Fruit fly (Drosophila melanogaster) whole organism, prepupa: Measurements from ENCODE around the gene CG34247.

ENCODE experiments used
- CG10631 ChIP-seq: fragments of 200-800 bp; sonication (Bioruptor generic); optimal IDR thresholded peaks from 2 replicates; lab custom pipeline; 2016; ENCODE audit warnings: missing biosample characterization, missing genetic modification characterization
- CG10669 ChIP-seq: fragments of 200-800 bp; sonication (Bioruptor generic); optimal IDR thresholded peaks from 3 replicates; lab custom pipeline; 2018; ENCODE audit warnings: missing biosample characterization, mild to moderate bottlenecking, missing genetic modification characterization, moderate library complexity
- CG11294 ChIP-seq: fragments of 200-800 bp; sonication (Bioruptor generic); IDR thresholded peaks from 2 replicates; pipeline ENCODE4 v1.3.6; 2022; ENCODE audit warnings: missing biosample characterization, missing genetic modification characterization
- CG11762 ChIP-seq: fragments of 200-800 bp; sonication (Bioruptor generic); optimal IDR thresholded peaks from 3 replicates; lab custom pipeline; 2016; ENCODE audit warnings: missing biosample characterization, missing genetic modification characterization; ENCODE audit not compliant: insufficient read depth
- CG11902 ChIP-seq: fragments of 200-800 bp; sonication (Bioruptor generic); optimal IDR thresholded peaks from 3 replicates; lab custom pipeline; 2016; ENCODE audit warnings: missing biosample characterization, missing genetic modification characterization
- CG1621 ChIP-seq: fragments of 200-800 bp; sonication (Bioruptor generic); optimal IDR thresholded peaks from 3 replicates; lab custom pipeline; 2018; ENCODE audit warnings: missing biosample characterization, mild to moderate bottlenecking, missing genetic modification characterization
- CG16779 ChIP-seq: fragments of 200-800 bp; sonication (Bioruptor generic); optimal IDR thresholded peaks from 3 replicates; lab custom pipeline; 2017; ENCODE audit warnings: missing biosample characterization, mild to moderate bottlenecking, missing genetic modification characterization
- CG3032 ChIP-seq: fragments of 200-800 bp; optimal IDR thresholded peaks from 2 replicates; lab custom pipeline; 2019; ENCODE audit warnings: missing biosample characterization, mild to moderate bottlenecking, missing genetic modification characterization, moderate library complexity
- CG31627 ChIP-seq: fragments of 200-800 bp; sonication (Bioruptor generic); optimal IDR thresholded peaks from 3 replicates; lab custom pipeline; 2016; ENCODE audit warnings: missing biosample characterization, missing genetic modification characterization
- CG32006 ChIP-seq: fragments of 200-800 bp; sonication (Bioruptor generic); optimal IDR thresholded peaks from 3 replicates; lab custom pipeline; 2017; ENCODE audit warnings: missing biosample characterization, mild to moderate bottlenecking, missing genetic modification characterization
- CG34406 ChIP-seq: fragments of 200-800 bp; sonication (Bioruptor generic); optimal IDR thresholded peaks from 3 replicates; lab custom pipeline; 2016; ENCODE audit warnings: missing biosample characterization, missing genetic modification characterization
- CG3919 ChIP-seq: fragments of 200-800 bp; sonication (Bioruptor generic); optimal IDR thresholded peaks from 3 replicates; lab custom pipeline; 2016; ENCODE audit warnings: missing biosample characterization, missing genetic modification characterization
- CG4318 ChIP-seq: fragments of 200-800 bp; sonication (Bioruptor generic); optimal IDR thresholded peaks from 3 replicates; lab custom pipeline; 2017; ENCODE audit warnings: missing biosample characterization, mild to moderate bottlenecking, missing genetic modification characterization
- CG6163 ChIP-seq: fragments of 200-800 bp; sonication (Bioruptor generic); IDR thresholded peaks from 3 replicates; pipeline ENCODE4 v1.3.6; 2022; ENCODE audit warnings: missing biosample characterization, missing genetic modification characterization
- CG6276 ChIP-seq: fragments of 200-800 bp; sonication (Bioruptor generic); optimal IDR thresholded peaks from 2 replicates; lab custom pipeline; 2017; ENCODE audit warnings: missing biosample characterization, mild to moderate bottlenecking, missing genetic modification characterization
- CG6792 ChIP-seq: fragments of 200-800 bp; sonication (Bioruptor generic); optimal IDR thresholded peaks from 3 replicates; lab custom pipeline; 2016; ENCODE audit warnings: missing biosample characterization, missing genetic modification characterization
- CG6808 ChIP-seq: fragments of 200-800 bp; sonication (Bioruptor generic); optimal IDR thresholded peaks from 3 replicates; lab custom pipeline; 2017; ENCODE audit warnings: missing biosample characterization, missing genetic modification characterization, mild to moderate bottlenecking, moderate library complexity, missing genetic modification reagents
- CG6854 ChIP-seq: fragments of 200-800 bp; sonication (Bioruptor generic); optimal IDR thresholded peaks from 2 replicates; lab custom pipeline; 2017; ENCODE audit warnings: missing biosample characterization, mild to moderate bottlenecking, missing genetic modification characterization
- CG8119 ChIP-seq: fragments of 200-800 bp; sonication (Bioruptor generic); IDR thresholded peaks from 3 replicates; pipeline ENCODE4 v1.3.6; 2022; ENCODE audit warnings: missing biosample characterization, missing genetic modification characterization
- CG8319 ChIP-seq: fragments of 200-800 bp; sonication (Bioruptor generic); optimal IDR thresholded peaks from 3 replicates; lab custom pipeline; 2016; ENCODE audit warnings: missing biosample characterization, missing genetic modification characterization
- CG8632 ChIP-seq: fragments of 200-800 bp; sonication (Bioruptor generic); optimal IDR thresholded peaks from 3 replicates; lab custom pipeline; 2016; ENCODE audit warnings: missing biosample characterization, missing genetic modification characterization
- Eip75B ChIP-seq: fragments of 200-800 bp; sonication (Bioruptor generic); optimal IDR thresholded peaks from 3 replicates; lab custom pipeline; 2016; ENCODE audit warnings: missing biosample characterization, missing genetic modification characterization
- Eip78C ChIP-seq: fragments of 200-800 bp; sonication (Bioruptor generic); peaks from one replicate; lab custom pipeline; 2016; ENCODE audit warnings: missing biosample characterization, missing genetic modification characterization
- Eip93F ChIP-seq: fragments of 200-800 bp; sonication (Bioruptor generic); optimal IDR thresholded peaks from 2 replicates; lab custom pipeline; 2016; ENCODE audit warnings: missing biosample characterization, mild to moderate bottlenecking, missing genetic modification characterization
- Ets21C ChIP-seq: fragments of 200-800 bp; sonication (Bioruptor generic); optimal IDR thresholded peaks from 3 replicates; lab custom pipeline; 2016; ENCODE audit warnings: missing biosample characterization, missing genetic modification characterization
- Hr39 ChIP-seq: fragments of 200-800 bp; sonication (Bioruptor generic); optimal IDR thresholded peaks from 2 replicates; lab custom pipeline; 2016; ENCODE audit warnings: missing biosample characterization, missing genetic modification characterization
- Hr4 ChIP-seq: fragments of 200-800 bp; sonication (Bioruptor generic); optimal IDR thresholded peaks from 3 replicates; lab custom pipeline; 2016; ENCODE audit warnings: missing biosample characterization, missing genetic modification characterization
- Lpt ChIP-seq: fragments of 200-800 bp; sonication (Bioruptor generic); optimal IDR thresholded peaks from 3 replicates; lab custom pipeline; 2016; ENCODE audit warnings: missing biosample characterization, missing genetic modification characterization
- OdsH ChIP-seq: fragments of 200-800 bp; sonication (Bioruptor generic); optimal IDR thresholded peaks from 3 replicates; lab custom pipeline; 2016; ENCODE audit warnings: missing biosample characterization, missing genetic modification characterization
- Sox102F ChIP-seq: fragments of 200-800 bp; sonication (Bioruptor generic); optimal IDR thresholded peaks from 2 replicates; lab custom pipeline; 2016; ENCODE audit warnings: missing biosample characterization, mild to moderate bottlenecking, missing genetic modification characterization
- Sox14 ChIP-seq: fragments of 200-800 bp; sonication (Bioruptor generic); optimal IDR thresholded peaks from 3 replicates; lab custom pipeline; 2016; ENCODE audit warnings: missing biosample characterization, missing genetic modification characterization
- Sox15 ChIP-seq: fragments of 200-800 bp; sonication (Bioruptor generic); optimal IDR thresholded peaks from 3 replicates; lab custom pipeline; 2016; ENCODE audit warnings: missing biosample characterization, missing genetic modification characterization
- achi ChIP-seq: fragments of 200-800 bp; sonication (Bioruptor generic); optimal IDR thresholded peaks from 3 replicates; lab custom pipeline; 2016; ENCODE audit warnings: missing biosample characterization, missing genetic modification characterization
- acj6 ChIP-seq: fragments of 200-800 bp; sonication (Bioruptor generic); optimal IDR thresholded peaks from 3 replicates; lab custom pipeline; 2016; ENCODE audit warnings: missing biosample characterization, missing genetic modification characterization
- cyc ChIP-seq: fragments of 200-800 bp; sonication (Bioruptor generic); optimal IDR thresholded peaks from 3 replicates; lab custom pipeline; 2016; ENCODE audit warnings: missing biosample characterization, missing genetic modification characterization
- dac ChIP-seq: fragments of 200-800 bp; sonication (Bioruptor generic); optimal IDR thresholded peaks from 2 replicates; lab custom pipeline; 2017; ENCODE audit warnings: missing biosample characterization, mild to moderate bottlenecking, missing genetic modification characterization
- dsx ChIP-seq: fragments of 200-800 bp; optimal IDR thresholded peaks from 3 replicates; lab custom pipeline; 2019; ENCODE audit warnings: missing biosample characterization, mild to moderate bottlenecking, missing genetic modification characterization, moderate library complexity; ENCODE audit not compliant: poor library complexity, severe bottlenecking
- eg ChIP-seq: fragments of 200-800 bp; sonication (Bioruptor generic); IDR thresholded peaks from 3 replicates; pipeline ENCODE4 v1.3.6; 2022; ENCODE audit warnings: missing biosample characterization, missing genetic modification characterization
- fd59A ChIP-seq: fragments of 200-800 bp; sonication (Bioruptor generic); optimal IDR thresholded peaks from 2 replicates; lab custom pipeline; 2017; ENCODE audit warnings: missing biosample characterization, mild to moderate bottlenecking, missing genetic modification characterization, missing genetic modification reagents
- fd85E ChIP-seq: fragments of 200-800 bp; sonication (Bioruptor generic); optimal IDR thresholded peaks from 3 replicates; lab custom pipeline; 2016; ENCODE audit warnings: missing biosample characterization, missing genetic modification characterization
- fkh ChIP-seq: fragments of 200-800 bp; sonication (Bioruptor generic); optimal IDR thresholded peaks from 3 replicates; lab custom pipeline; 2017; ENCODE audit warnings: missing biosample characterization, mild to moderate bottlenecking, missing genetic modification characterization, moderate library complexity
- lz ChIP-seq: fragments of 200-800 bp; sonication (Bioruptor generic); optimal IDR thresholded peaks from 3 replicates; lab custom pipeline; 2016; ENCODE audit warnings: missing biosample characterization, missing genetic modification characterization
- net ChIP-seq: fragments of 200-800 bp; sonication (Bioruptor generic); optimal IDR thresholded peaks from 3 replicates; lab custom pipeline; 2016; ENCODE audit warnings: missing biosample characterization, missing genetic modification characterization
- pdm3 ChIP-seq: fragments of 200-800 bp; sonication (Bioruptor generic); optimal IDR thresholded peaks from 3 replicates; lab custom pipeline; 2016; ENCODE audit warnings: missing biosample characterization, missing genetic modification characterization
- salr ChIP-seq, 2 experiments: fragments of 200-800 bp; sonication (Bioruptor generic); optimal IDR thresholded peaks; 3 replicates each; lab custom pipeline; 2016 to 2018; ENCODE audit warnings: missing biosample characterization in 2 of 2, missing genetic modification characterization in 2 of 2, mild to moderate bottlenecking in 1 of 2
- spab ChIP-seq: fragments of 200-800 bp; sonication (Bioruptor generic); optimal IDR thresholded peaks from 2 replicates; lab custom pipeline; 2017; ENCODE audit warnings: missing biosample characterization, mild to moderate bottlenecking, missing genetic modification characterization, missing genetic modification reagents
- ss ChIP-seq, 2 experiments: fragments of 200-800 bp; sonication (Bioruptor generic); optimal IDR thresholded peaks; 2 replicates in 1 of 2; 3 replicates in 1 of 2; lab custom pipeline; 2017 to 2018; ENCODE audit warnings: mild to moderate bottlenecking in 2 of 2, missing biosample characterization in 2 of 2, missing genetic modification characterization in 2 of 2, moderate library complexity in 1 of 2
- svp ChIP-seq: fragments of 200-800 bp; sonication (Bioruptor generic); peaks from one replicate; lab custom pipeline; 2016; ENCODE audit warnings: missing biosample characterization, missing genetic modification characterization
- topi ChIP-seq: fragments of 200-800 bp; sonication (Bioruptor generic); optimal IDR thresholded peaks from 3 replicates; lab custom pipeline; 2016; ENCODE audit warnings: missing biosample characterization, missing genetic modification characterization
- vri ChIP-seq: fragments of 200-800 bp; sonication (Bioruptor generic); optimal IDR thresholded peaks from 3 replicates; lab custom pipeline; 2016; ENCODE audit warnings: missing biosample characterization, mild to moderate bottlenecking, missing genetic modification characterization

CG34247 gene

dm6 chr3L:16261505-16261904, at the start of gene CG34247:
Gene CG34247, minus strand, starts transcription at chr3L:16261605.
- no peak for TF ChIP-seq CG6163
- TF ChIP-seq spab (GFP tag; lab: Kevin White, UChicago) = no peak
- no peak for TF ChIP-seq CG3919
- TF ChIP-seq CG31627 = no peak
- TF ChIP-seq cyc (GFP tag; lab: Kevin White, UChicago) = no peak
- TF ChIP-seq CG10631 (GFP tag; lab: Kevin White, UChicago) = no peak

DNA sequence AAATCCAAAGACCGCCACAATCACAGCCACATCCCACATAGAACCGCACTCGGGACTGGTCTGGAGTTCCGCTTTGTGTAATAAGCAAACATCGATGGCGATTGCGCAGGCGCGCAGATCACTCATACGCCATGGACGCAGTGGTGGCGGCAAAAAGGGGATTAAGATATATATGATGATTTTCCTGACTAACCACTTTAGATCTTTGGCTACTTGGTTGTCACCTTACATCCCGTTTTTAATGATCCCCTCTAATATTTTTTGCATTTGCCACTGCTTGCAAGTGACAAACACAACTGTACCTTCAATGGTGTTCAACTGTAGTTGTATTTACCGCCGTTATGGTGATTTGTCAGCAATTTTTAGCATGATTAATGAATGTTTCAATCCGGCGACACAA, 48.6 kb upstream of the CG34247 start:
- TF ChIP-seq CG4318 (peak; percentile 47), CG6854 (GFP tag; lab: Kevin White, UChicago) (no peak), ss (GFP tag; optimal IDR thresholded peaks at IDR 0.05; lab: Kevin White, UChicago) (no peak), net (peak; percentile 29), Eip78C (GFP tag; lab: Kevin White, UChicago) (peak; percentile 74), topi (GFP tag; lab: Kevin White, UChicago) (no peak), achi (GFP tag; lab: Kevin White, UChicago) (peak; percentile 34), Eip93F (GFP tag; lab: Kevin White, UChicago) (no peak), Sox102F (GFP tag; lab: Kevin White, UChicago) (no peak), CG16779 (tag; lab: Kevin White, UChicago) (peak; percentile 37), Sox14 (GFP tag; lab: Kevin White, UChicago) (peak; percentile 38), acj6 (GFP tag; lab: Kevin White, UChicago) (peak; percentile 21), dac (peak; percentile 83), CG6792 (GFP tag; lab: Kevin White, UChicago) (peak; percentile 50), Ets21C (GFP tag; lab: Kevin White, UChicago) (no peak), CG10631 (GFP tag; lab: Kevin White, UChicago) (peak; percentile 59), Hr4 (GFP tag; lab: Kevin White, UChicago) (peak; percentile 77), CG1621 (no peak), CG6163 (peak; percentile 72; the same call in 2 of the 3 replicates), CG11902 (GFP tag; lab: Kevin White, UChicago) (no peak), CG34406 (GFP tag; lab: Kevin White, UChicago) (no peak), CG10669 (GFP tag; lab: Kevin White, UChicago) (no peak), Eip75B (peak; percentile 61), CG8632 (GFP tag; lab: Kevin White, UChicago) (no peak), CG11762 (GFP tag; lab: Kevin White, UChicago) (peak; percentile 8), cyc (GFP tag; lab: Kevin White, UChicago) (no peak), Hr39 (GFP tag; lab: Kevin White, UChicago) (peak; percentile 10), salr (GFP tag; optimal IDR thresholded peaks at IDR 0.05; lab: Kevin White, UChicago) (peak in 1 of 2 experiments; percentile 44), CG3919 (peak; percentile 52), CG8319 (GFP tag; lab: Kevin White, UChicago) (no peak), CG6808 (no peak), OdsH (GFP tag; lab: Kevin White, UChicago) (peak; percentile 51), dsx (GFP tag; lab: Kevin White, UChicago) (no peak), eg (GFP tag; lab: Robert Waterston, UW) (peak; percentile 86), vri (GFP tag; lab: Kevin White, UChicago) (no peak), CG8119 (GFP tag; lab: Robert Waterston, UW) (peak; percentile 66), Sox15 (GFP tag; lab: Kevin White, UChicago) (no peak), CG6276 (GFP tag; lab: Kevin White, UChicago) (peak; percentile 69), Lpt (GFP tag; lab: Kevin White, UChicago) (peak; percentile 56), CG11294 (peak; percentile 52), fd59A (GFP tag; lab: Kevin White, UChicago) (no peak), svp (GFP tag; lab: Kevin White, UChicago) (no peak), fd85E (GFP tag; lab: Kevin White, UChicago) (no peak), fkh (GFP tag; lab: Kevin White, UChicago) (no peak), pdm3 (GFP tag; lab: Kevin White, UChicago) (peak; percentile 36), lz (peak; percentile 52), CG32006 (GFP tag; lab: Kevin White, UChicago) (peak; percentile 80), CG3032 (tag; lab: Kevin White, UChicago) (no peak)
